Fruit fly (Drosophila melanogaster) whole organism, embryonic: ENCODE results near the gene Evi5.
A peak's percentile ranks its signal among the peaks of the same experiment; 100 is the strongest.

ENCODE experiments used
- Ada2b ChIP-seq: fragments of 200-800 bp; sonication (Bioruptor generic); IDR thresholded peaks from 2 replicates; pipeline ENCODE4 v1.3.6; 2022; ENCODE audit warnings: missing biosample characterization, missing genetic modification characterization
- Aef1 ChIP-seq: fragments of 200-800 bp; sonication (Bioruptor generic); IDR thresholded peaks from 3 replicates; pipeline ENCODE4 v1.3.6; 2022; ENCODE audit warnings: missing biosample characterization, missing genetic modification characterization
- Asciz ChIP-seq: fragments of 200-800 bp; sonication (Bioruptor generic); optimal IDR thresholded peaks from 2 replicates; lab custom pipeline; 2017; ENCODE audit warnings: missing biosample characterization, mild to moderate bottlenecking, missing genetic modification characterization, missing genetic modification reagents
- Atf6 ChIP-seq: fragments of 200-800 bp; sonication (Bioruptor generic); IDR thresholded peaks from 2 replicates; pipeline ENCODE4 v1.3.6; 2022; ENCODE audit warnings: missing biosample characterization, missing genetic modification characterization
- CG10147 ChIP-seq: fragments of 200-800 bp; sonication (Bioruptor generic); optimal IDR thresholded peaks from 2 replicates; lab custom pipeline; 2019; ENCODE audit warnings: missing biosample characterization, mild to moderate bottlenecking, missing genetic modification characterization, moderate library complexity
- CG10431 ChIP-seq: fragments of 200-800 bp; sonication (Bioruptor generic); optimal IDR thresholded peaks from 3 replicates; lab custom pipeline; 2018; ENCODE audit warnings: missing biosample characterization, mild to moderate bottlenecking, missing genetic modification characterization
- CG11085 ChIP-seq: fragments of 200-800 bp; sonication (Bioruptor generic); IDR thresholded peaks from 2 replicates; pipeline ENCODE4 v1.3.6; 2022; ENCODE audit warnings: missing biosample characterization, missing genetic modification characterization
- CG11247 ChIP-seq: fragments of 200-800 bp; sonication (Bioruptor generic); IDR thresholded peaks from 2 replicates; pipeline ENCODE4 v1.3.6; 2022; ENCODE audit warnings: missing biosample characterization, missing genetic modification characterization
- CG13894 ChIP-seq: fragments of 200-800 bp; sonication (Bioruptor generic); optimal IDR thresholded peaks from 3 replicates; lab custom pipeline; 2018; ENCODE audit warnings: missing biosample characterization, mild to moderate bottlenecking, missing genetic modification characterization, moderate library complexity
- CG1529 ChIP-seq: fragments of 200-800 bp; sonication (Bioruptor generic); optimal IDR thresholded peaks from 3 replicates; lab custom pipeline; 2018; ENCODE audit warnings: missing biosample characterization, missing genetic modification characterization
- CG15601 ChIP-seq: fragments of 200-800 bp; sonication (Bioruptor generic); optimal IDR thresholded peaks from 3 replicates; lab custom pipeline; 2019; ENCODE audit warnings: missing biosample characterization, mild to moderate bottlenecking, missing genetic modification characterization, moderate library complexity
- CG17912 ChIP-seq: fragments of 200-800 bp; sonication (Bioruptor generic); optimal IDR thresholded peaks from 2 replicates; lab custom pipeline; 2018; ENCODE audit warnings: missing biosample characterization, mild to moderate bottlenecking, missing genetic modification characterization
- CG2120 ChIP-seq: fragments of 200-800 bp; sonication (Bioruptor generic); optimal IDR thresholded peaks from 3 replicates; lab custom pipeline; 2016; ENCODE audit warnings: missing biosample characterization, missing genetic modification characterization
- CG3065 ChIP-seq: fragments of 200-800 bp; sonication (Bioruptor generic); optimal IDR thresholded peaks from 2 replicates; lab custom pipeline; 2016; ENCODE audit warnings: missing biosample characterization, missing genetic modification characterization
- CG4730 ChIP-seq: fragments of 200-800 bp; sonication (Bioruptor generic); IDR thresholded peaks from 2 replicates; pipeline ENCODE4 v1.3.6; 2022; ENCODE audit warnings: missing biosample characterization, missing genetic modification characterization
- CG6683 ChIP-seq: fragments of 200-800 bp; sonication (Bioruptor generic); optimal IDR thresholded peaks from 2 replicates; lab custom pipeline; 2017; ENCODE audit warnings: missing biosample characterization, mild to moderate bottlenecking, missing genetic modification characterization, missing genetic modification reagents
- CG7786 ChIP-seq: fragments of 200-800 bp; sonication (Bioruptor generic); optimal IDR thresholded peaks from 2 replicates; lab custom pipeline; 2016; ENCODE audit warnings: missing biosample characterization, missing genetic modification characterization
- CG8290 ChIP-seq, 3 experiments: fragments of 200-800 bp; sonication (Bioruptor generic); optimal IDR thresholded peaks; 2 replicates each; lab custom pipeline; 2016 to 2019; ENCODE audit warnings: missing biosample characterization in 3 of 3, missing genetic modification characterization in 3 of 3, mild to moderate bottlenecking in 2 of 3, moderate library complexity in 1 of 3
- CG8765 ChIP-seq: fragments of 200-800 bp; sonication (Bioruptor generic); IDR thresholded peaks from 2 replicates; pipeline ENCODE4 v1.3.6; 2022; ENCODE audit warnings: missing biosample characterization, missing genetic modification characterization
- CG9727 ChIP-seq: fragments of 200-800 bp; sonication (Bioruptor generic); optimal IDR thresholded peaks from 3 replicates; lab custom pipeline; 2017; ENCODE audit warnings: missing biosample characterization, mild to moderate bottlenecking, missing genetic modification characterization
- Dad ChIP-seq: fragments of 200-800 bp; sonication (Bioruptor generic); optimal IDR thresholded peaks from 3 replicates; lab custom pipeline; 2016; ENCODE audit warnings: missing biosample characterization, missing genetic modification characterization
- Dbx ChIP-seq: fragments of 200-800 bp; sonication (Bioruptor generic); IDR thresholded peaks from 3 replicates; pipeline ENCODE4 v1.3.6; 2022; ENCODE audit warnings: missing biosample characterization, missing genetic modification characterization
- H2.0 ChIP-seq: fragments of 200-800 bp; sonication (Bioruptor generic); IDR thresholded peaks from 2 replicates; pipeline ENCODE4 v1.3.6; 2022; ENCODE audit warnings: missing biosample characterization, missing genetic modification characterization
- Hand ChIP-seq: fragments of 200-800 bp; sonication (Bioruptor generic); optimal IDR thresholded peaks from 2 replicates; lab custom pipeline; 2017; ENCODE audit warnings: mild to moderate bottlenecking, missing biosample characterization, missing genetic modification reagents, missing genetic modification characterization
- HmgD ChIP-seq: fragments of 200-800 bp; sonication (Bioruptor generic); optimal IDR thresholded peaks from 3 replicates; lab custom pipeline; 2016; ENCODE audit warnings: missing biosample characterization, missing genetic modification characterization
- MBD-R2 ChIP-seq: fragments of 200-800 bp; sonication (Bioruptor generic); IDR thresholded peaks from 2 replicates; pipeline ENCODE4 v1.3.6; 2022; ENCODE audit warnings: missing biosample characterization, missing genetic modification characterization
- Max ChIP-seq: fragments of 200-800 bp; sonication (Bioruptor generic); optimal IDR thresholded peaks from 2 replicates; lab custom pipeline; 2016; ENCODE audit warnings: missing biosample characterization, mild to moderate bottlenecking, missing genetic modification characterization
- Med ChIP-seq: fragments of 200-800 bp; sonication (Bioruptor generic); peaks from one replicate; lab custom pipeline; 2016; ENCODE audit warnings: missing biosample characterization, missing genetic modification characterization, mild to moderate bottlenecking, inconsistent platforms, moderate library complexity
- Mes4 ChIP-seq: fragments of 200-800 bp; sonication (Bioruptor generic); optimal IDR thresholded peaks from 2 replicates; lab custom pipeline; 2016; ENCODE audit warnings: missing biosample characterization, missing genetic modification characterization
- Six4 ChIP-seq: fragments of 200-800 bp; sonication (Bioruptor generic); optimal IDR thresholded peaks from 2 replicates; lab custom pipeline; 2016; ENCODE audit warnings: missing biosample characterization, missing genetic modification characterization
- ase ChIP-seq: fragments of 200-800 bp; sonication (Bioruptor generic); IDR thresholded peaks from 3 replicates; pipeline ENCODE4 v1.3.6; 2022; ENCODE audit warnings: missing biosample characterization, missing genetic modification characterization
- btn ChIP-seq: fragments of 200-800 bp; sonication (Bioruptor generic); optimal IDR thresholded peaks from 2 replicates; lab custom pipeline; 2016; ENCODE audit warnings: missing biosample characterization, missing genetic modification characterization
- chif ChIP-seq, 2 experiments: fragments of 200-800 bp; sonication (Bioruptor generic); optimal IDR thresholded peaks; 3 replicates each; lab custom pipeline; 2016; ENCODE audit warnings: missing biosample characterization in 2 of 2, missing genetic modification characterization in 2 of 2
- chinmo ChIP-seq: fragments of 200-800 bp; sonication (Bioruptor generic); IDR thresholded peaks from 4 replicates; pipeline ENCODE4 v1.3.6; 2022; ENCODE audit warnings: missing biosample characterization, missing genetic modification characterization; ENCODE audit not compliant: partially characterized antibody
- emc ChIP-seq: fragments of 200-800 bp; sonication (Bioruptor generic); optimal IDR thresholded peaks from 2 replicates; lab custom pipeline; 2016; ENCODE audit warnings: missing biosample characterization, missing genetic modification characterization
- fd64A ChIP-seq: fragments of 200-800 bp; sonication (Bioruptor generic); optimal IDR thresholded peaks from 3 replicates; lab custom pipeline; 2018; ENCODE audit warnings: missing biosample characterization, mild to moderate bottlenecking, missing genetic modification characterization
- gsb-n ChIP-seq: fragments of 200-800 bp; sonication (Bioruptor generic); optimal IDR thresholded peaks from 3 replicates; lab custom pipeline; 2018; ENCODE audit warnings: missing biosample characterization, mild to moderate bottlenecking, missing genetic modification characterization
- lilli ChIP-seq: fragments of 200-800 bp; sonication (Bioruptor generic); optimal IDR thresholded peaks from 3 replicates; lab custom pipeline; 2016; ENCODE audit warnings: missing biosample characterization, missing genetic modification characterization
- pum ChIP-seq: fragments of 200-800 bp; sonication (Bioruptor generic); optimal IDR thresholded peaks from 2 replicates; lab custom pipeline; 2016; ENCODE audit warnings: missing biosample characterization, missing genetic modification characterization
- salm ChIP-seq: fragments of 200-800 bp; sonication (Bioruptor generic); optimal IDR thresholded peaks from 2 replicates; lab custom pipeline; 2018; ENCODE audit warnings: missing biosample characterization, mild to moderate bottlenecking, missing genetic modification characterization
- sd ChIP-seq: fragments of 200-800 bp; sonication (Bioruptor generic); optimal IDR thresholded peaks from 3 replicates; lab custom pipeline; 2018; ENCODE audit warnings: missing biosample characterization, mild to moderate bottlenecking, missing genetic modification characterization, moderate library complexity
- sens ChIP-seq: fragments of 200-800 bp; sonication (Bioruptor generic); peaks from one replicate; lab custom pipeline; 2016; ENCODE audit warnings: missing biosample characterization, missing genetic modification characterization
- slbo ChIP-seq: fragments of 200-800 bp; sonication (Bioruptor generic); IDR thresholded peaks from 2 replicates; pipeline ENCODE4 v1.3.6; 2022; ENCODE audit warnings: missing biosample characterization, missing genetic modification characterization
- sna ChIP-seq: fragments of 200-800 bp; sonication (Bioruptor generic); IDR thresholded peaks from 2 replicates; pipeline ENCODE4 v1.3.6; 2022; ENCODE audit warnings: missing biosample characterization, missing genetic modification characterization; ENCODE audit not compliant: partially characterized antibody
- sug ChIP-seq: fragments of 200-800 bp; optimal IDR thresholded peaks from 2 replicates; lab custom pipeline; 2019; ENCODE audit warnings: missing biosample characterization, mild to moderate bottlenecking, missing genetic modification characterization, moderate library complexity
- trem ChIP-seq: fragments of 200-800 bp; optimal IDR thresholded peaks from 3 replicates; lab custom pipeline; 2019; ENCODE audit warnings: missing biosample characterization, mild to moderate bottlenecking, missing genetic modification characterization, moderate library complexity
- tx ChIP-seq: fragments of 200-800 bp; sonication (Bioruptor generic); optimal IDR thresholded peaks from 2 replicates; lab custom pipeline; 2016; ENCODE audit warnings: missing biosample characterization, missing genetic modification characterization
- vfl ChIP-seq: fragments of 200-800 bp; sonication (Bioruptor generic); optimal IDR thresholded peaks from 2 replicates; lab custom pipeline; 2016; ENCODE audit warnings: missing biosample characterization, missing genetic modification characterization
- zen2 ChIP-seq: fragments of 200-800 bp; sonication (Bioruptor generic); IDR thresholded peaks from 3 replicates; pipeline ENCODE4 v1.3.6; 2022; ENCODE audit warnings: missing biosample characterization, missing genetic modification characterization; ENCODE audit not compliant: partially characterized antibody

The Evi5 gene

dm6 chrX:11409647-11410046 is 44.5 kb downstream of the Evi5 start, which contains the start of gene CG15196:
Gene CG15196 (plus strand): TSS chrX:11409947.
- TF ChIP-seq CG4730 (no peak), CG1529 (no peak), emc (no peak), Max (GFP tag; lab: Kevin White, UChicago) (no peak), slbo (GFP tag; lab: Robert Waterston, UW) (no peak), zen2 (no peak), CG11247 (GFP tag; lab: Robert Waterston, UW) (no peak), Atf6 (GFP tag; lab: Robert Waterston, UW) (no peak), Dad (GFP tag; lab: Kevin White, UChicago) (no peak), sna (GFP tag; lab: Robert Waterston, UW) (no peak), HmgD (GFP tag; lab: Kevin White, UChicago) (no peak), CG17912 (GFP tag; lab: Kevin White, UChicago) (no peak), btn (no peak), Asciz (no peak), pum (GFP tag; lab: Kevin White, UChicago) (no peak), Med (GFP tag; lab: Kevin White, UChicago) (no peak)
- TF ChIP-seq, all 482 proteins: peak for 0

dm6 chrX:11404247-11404646 is 49.9 kb downstream of the Evi5 start:
- TF ChIP-seq CG10147 (GFP tag; lab: Kevin White, UChicago) (no peak), sens (peak; percentile 43), vfl (GFP tag; lab: Kevin White, UChicago) (no peak), CG10431 (GFP tag; lab: Kevin White, UChicago) (peak; percentile 94), Six4 (GFP tag; lab: Kevin White, UChicago) (no peak)
- TF ChIP-seq, all 482 proteins: peak for 2

dm6 chrX:11393003-11393620 is 61.1 kb downstream of the Evi5 start:
- TF ChIP-seq CG2120 (GFP tag; lab: Kevin White, UChicago) (peak; percentile 15), chif (GFP tag; optimal IDR thresholded peaks at IDR 0.05; lab: Kevin White, UChicago) (no peak), CG6683 (no peak), Ada2b (peak; percentile 44; the same call in 1 of the 2 replicates), CG11085 (GFP tag; lab: Robert Waterston, UW) (no peak), gsb-n (tag; lab: Kevin White, UChicago) (no peak), sd (tag; lab: Kevin White, UChicago) (peak; percentile 96), tx (GFP tag; lab: Kevin White, UChicago) (no peak), Hand (GFP tag; lab: Kevin White, UChicago) (no peak), CG11247 (GFP tag; lab: Robert Waterston, UW) (no peak), lilli (GFP tag; lab: Kevin White, UChicago) (peak; percentile 23), ase (GFP tag; lab: Robert Waterston, UW) (no peak), H2.0 (GFP tag; lab: Robert Waterston, UW) (no peak), salm (tag; lab: Kevin White, UChicago) (no peak), sug (tag; lab: Kevin White, UChicago) (peak; percentile 24), CG3065 (GFP tag; lab: Kevin White, UChicago) (no peak), CG13894 (tag; lab: Kevin White, UChicago) (no peak), CG8765 (GFP tag; lab: Robert Waterston, UW) (no peak), CG15601 (tag; lab: Kevin White, UChicago) (no peak), trem (tag; lab: Kevin White, UChicago) (no peak), CG8290 (GFP tag; optimal IDR thresholded peaks at IDR 0.05; lab: Kevin White, UChicago) (no peak), CG8290 (tag; optimal IDR thresholded peaks at IDR 0.05; lab: Kevin White, UChicago) (no peak), CG9727 (no peak), CG7786 (GFP tag; lab: Kevin White, UChicago) (no peak), MBD-R2 (GFP tag; lab: Robert Waterston, UW) (no peak), fd64A (no peak), Dbx (GFP tag; lab: Robert Waterston, UW) (0 out of 3 replicates have a peak, but pooled peaks have one; percentile 47), Aef1 (GFP tag; lab: Robert Waterston, UW) (no peak), Mes4 (GFP tag; lab: Kevin White, UChicago) (no peak), chinmo (GFP tag; lab: Robert Waterston, UW) (0 out of 4 replicates have a peak, but pooled peaks have one; percentile 43)
